Fruit fly (Drosophila melanogaster) whole organism, wandering third instar larva: Measurements from ENCODE around the gene NijB.

ENCODE experiments used
- CrebA ChIP-seq: fragments of 200-800 bp; sonication (Bioruptor generic); optimal IDR thresholded peaks from 2 replicates; lab custom pipeline; 2016; ENCODE audit warnings: missing biosample characterization, mild to moderate bottlenecking, missing genetic modification characterization, borderline replicate concordance
- Hr78 ChIP-seq: fragments of >200 bp; optimal IDR thresholded peaks from 2 replicates; lab custom pipeline; 2017; ENCODE audit warnings: missing biosample characterization, missing genetic modification characterization
- Jra ChIP-seq: sonication (Bioruptor generic); optimal IDR thresholded peaks from 2 replicates; lab custom pipeline; 2016; ENCODE audit warnings: missing biosample characterization, missing genetic modification characterization
- OdsH ChIP-seq: fragments of 200-800 bp; sonication (Bioruptor generic); optimal IDR thresholded peaks from 2 replicates; lab custom pipeline; 2016; ENCODE audit warnings: missing biosample characterization, mild to moderate bottlenecking, missing genetic modification characterization
- Sp1 ChIP-seq: fragments of 200-800 bp; sonication (Bioruptor generic); optimal IDR thresholded peaks from 3 replicates; lab custom pipeline; 2019; ENCODE audit warnings: missing biosample characterization, mild to moderate bottlenecking, missing genetic modification characterization, moderate library complexity
- Vsx2 ChIP-seq: fragments of 200-300, 225-300 bp; sonication (Bioruptor generic); optimal IDR thresholded peaks from 2 replicates; lab custom pipeline; 2018; ENCODE audit warnings: missing biosample characterization, missing genetic modification characterization; ENCODE audit not compliant: partially characterized antibody
- dsf ChIP-seq: sonication (Bioruptor generic); optimal IDR thresholded peaks from 2 replicates; lab custom pipeline; 2016; ENCODE audit warnings: missing biosample characterization, missing genetic modification characterization, borderline replicate concordance
- foxo ChIP-seq, 2 experiments: fragments of 200-800 bp; sonication (Bioruptor generic); optimal IDR thresholded peaks; 2 replicates in 1 of 2; 3 replicates in 1 of 2; lab custom pipeline; 2016 to 2017; ENCODE audit warnings: missing biosample characterization in 2 of 2, missing genetic modification characterization in 2 of 2
- h ChIP-seq: fragments of 200-800 bp; sonication (Bioruptor generic); optimal IDR thresholded peaks from 3 replicates; lab custom pipeline; 2016; ENCODE audit warnings: missing biosample characterization, mild to moderate bottlenecking, missing genetic modification characterization
- lola ChIP-seq: fragments of >200 bp; optimal IDR thresholded peaks from 2 replicates; lab custom pipeline; 2017; ENCODE audit warnings: missing biosample characterization, missing genetic modification characterization
- pan ChIP-seq: fragments of >200 bp; optimal IDR thresholded peaks from 2 replicates; lab custom pipeline; 2017
- psq ChIP-seq: fragments of 200-800 bp; sonication (Bioruptor generic); optimal IDR thresholded peaks from 3 replicates; lab custom pipeline; 2017; ENCODE audit warnings: missing biosample characterization, mild to moderate bottlenecking, missing genetic modification characterization, moderate library complexity
- tai ChIP-seq: sonication (Bioruptor generic); optimal IDR thresholded peaks from 2 replicates; lab custom pipeline; 2016; ENCODE audit warnings: missing biosample characterization, missing genetic modification characterization
- usp ChIP-seq: fragments of >200 bp; optimal IDR thresholded peaks from 2 replicates; lab custom pipeline; 2017; ENCODE audit warnings: missing biosample characterization, missing genetic modification characterization

- TF ChIP-seq dsf (GFP tag; lab: Kevin White, UChicago) (no peak), h (GFP tag; lab: Kevin White, UChicago) (no peak), psq (no peak), lola (GFP tag; lab: Kevin White, UChicago) (no peak), foxo (GFP tag; optimal IDR thresholded peaks at IDR 0.05; lab: Kevin White, UChicago) (no peak), tai (GFP tag; lab: Kevin White, UChicago) (no peak), pan (lab: Kevin White, UChicago) (no peak), Jra (no peak), Vsx2 (GFP tag; lab: Kevin White, UChicago) (no peak), Hr78 (GFP tag; lab: Kevin White, UChicago) (no peak), Sp1 (no peak), usp (no peak), CrebA (GFP tag; lab: Kevin White, UChicago) (no peak), OdsH (no peak)
Measured at dm6 chr3L:18860467-18860866, 31.7 kb upstream of the NijB start.
